Fruit fly (Drosophila melanogaster): Measurements from ENCODE around the gene CG5112.

Gene CG5112

DNA sequence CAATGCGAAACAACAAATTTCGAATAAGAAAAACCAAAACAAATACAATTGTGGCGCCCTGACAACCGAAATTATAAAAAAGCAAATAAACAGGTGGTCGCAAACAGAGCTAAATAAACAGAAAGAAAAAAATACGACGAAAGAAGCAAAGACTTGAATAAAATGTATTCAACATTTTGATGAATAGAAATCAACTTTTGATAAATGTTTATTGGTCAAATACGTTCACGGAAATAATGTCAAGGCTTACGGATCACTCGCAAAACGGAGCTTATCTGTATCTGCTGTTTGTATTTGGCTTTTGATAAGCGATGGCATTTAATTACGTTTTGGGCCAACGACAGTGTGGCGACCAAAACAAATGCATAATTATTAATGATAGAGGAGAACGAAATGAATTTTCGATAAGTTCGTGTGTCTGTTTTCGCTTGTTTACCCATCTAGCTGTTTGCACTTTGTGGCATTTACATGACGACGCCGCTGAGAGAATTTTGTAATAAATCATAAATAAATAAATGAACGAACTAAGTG, 38.0 kb upstream of the CG5112 start (continued):
- TF ChIP-seq Awh (GFP tag; IDR thresholded peaks at IDR 0.05) = peak; percentile 60; the same call in 1 of the 2 replicates
- peak; percentile 33 for TF ChIP-seq CG2120 (GFP tag; optimal IDR thresholded peaks at IDR 0.05)
- peak in 1 of 2 experiments; percentile 34 for TF ChIP-seq insv (GFP tag; optimal IDR thresholded peaks at IDR 0.05)
- peak; percentile 11 for TF ChIP-seq Hey (tag; optimal IDR thresholded peaks at IDR 0.05)
- peak; percentile 32 for TF ChIP-seq Blimp-1 (GFP tag; optimal IDR thresholded peaks at IDR 0.05)
- TF ChIP-seq CG12071 (GFP tag; optimal IDR thresholded peaks at IDR 0.05) = peak; percentile 46
- TF ChIP-seq Kr (GFP tag; optimal IDR thresholded peaks at IDR 0.05) = peak; percentile 57
- TF ChIP-seq CoRest (tag; optimal IDR thresholded peaks at IDR 0.05) = peak; percentile 61
- TF ChIP-seq danr (GFP tag; IDR thresholded peaks at IDR 0.05) = no peak
- peak; percentile 58 for TF ChIP-seq CG2875 (GFP tag; optimal IDR thresholded peaks at IDR 0.05)
- no peak for TF ChIP-seq ewg (GFP tag; optimal IDR thresholded peaks at IDR 0.05)
- TF ChIP-seq CG9817 (tag; optimal IDR thresholded peaks at IDR 0.05) = peak; percentile 19
- TF ChIP-seq trem (tag; optimal IDR thresholded peaks at IDR 0.05) = no peak
- peak; percentile 47 for TF ChIP-seq CG15479 (GFP tag; optimal IDR thresholded peaks at IDR 0.05)
- no peak for TF ChIP-seq CG17186 (GFP tag; optimal IDR thresholded peaks at IDR 0.05)
- TF ChIP-seq salm (tag; optimal IDR thresholded peaks at IDR 0.05) = peak; percentile 65
- TF ChIP-seq Oli (tag; optimal IDR thresholded peaks at IDR 0.05) = peak; percentile 18
- TF ChIP-seq CG12236 (GFP tag; optimal IDR thresholded peaks at IDR 0.05) = peak; percentile 47
- TF ChIP-seq CG15011 (GFP tag; optimal IDR thresholded peaks at IDR 0.05) = peak; percentile 79
- peak in 1 of 2 experiments; percentile 71 for TF ChIP-seq Eip74EF (GFP tag; optimal IDR thresholded peaks at IDR 0.05)
- peak; percentile 69 for TF ChIP-seq CG10147 (GFP tag; optimal IDR thresholded peaks at IDR 0.05)
- TF ChIP-seq PHDP (tag; optimal IDR thresholded peaks at IDR 0.05) = peak; percentile 77
- TF ChIP-seq CG1529 (GFP tag; optimal IDR thresholded peaks at IDR 0.05) = peak; percentile 26
- peak; percentile 68 for TF ChIP-seq dmrt11E (tag; optimal IDR thresholded peaks at IDR 0.05)
- no peak for TF ChIP-seq CG17328 (GFP tag; IDR thresholded peaks at IDR 0.05)
- peak; percentile 13; the same call in 1 of the 2 replicates for TF ChIP-seq CG11085 (GFP tag; IDR thresholded peaks at IDR 0.05)
- TF ChIP-seq CG8290 (GFP tag; optimal IDR thresholded peaks at IDR 0.05) = no peak
- TF ChIP-seq CG8290 (tag; optimal IDR thresholded peaks at IDR 0.05) = peak; percentile 36 to 54
- peak; percentile 54 for TF ChIP-seq B-H2 (GFP tag; optimal IDR thresholded peaks at IDR 0.05)
- peak; percentile 78 for TF ChIP-seq BtbVII (GFP tag; optimal IDR thresholded peaks at IDR 0.05)
- no peak for TF ChIP-seq Fer2 (tag; optimal IDR thresholded peaks at IDR 0.05)
- TF ChIP-seq CG3726 (GFP tag; IDR thresholded peaks at IDR 0.05) = no peak
- peak; percentile 42 for TF ChIP-seq Fer3 (tag; optimal IDR thresholded peaks at IDR 0.05)
- TF ChIP-seq CG4328 (GFP tag; optimal IDR thresholded peaks at IDR 0.05) = peak; percentile 1
- TF ChIP-seq gfzf (GFP tag; optimal IDR thresholded peaks at IDR 0.05) = no peak
- no peak for TF ChIP-seq Dip2 (GFP tag; IDR thresholded peaks at IDR 0.05)
- peak; percentile 81 for TF ChIP-seq Asciz (GFP tag; optimal IDR thresholded peaks at IDR 0.05)
- TF ChIP-seq CG1602 (GFP tag; optimal IDR thresholded peaks at IDR 0.05) = peak; percentile 16
- TF ChIP-seq ssp (GFP tag; IDR thresholded peaks at IDR 0.05) = no peak
- TF ChIP-seq CG31365 (tag; optimal IDR thresholded peaks at IDR 0.05) = no peak
- TF ChIP-seq Jarid2 (GFP tag; optimal IDR thresholded peaks at IDR 0.05) = peak; percentile 1
- TF ChIP-seq Trl (optimal IDR thresholded peaks at IDR 0.05) = no peak
- peak; percentile 19 for TF ChIP-seq Trl (GFP tag; optimal IDR thresholded peaks at IDR 0.05)
- TF ChIP-seq CG33557 (GFP tag; optimal IDR thresholded peaks at IDR 0.05) = peak; percentile 83
- peak; percentile 63 for TF ChIP-seq Hmr (GFP tag; optimal IDR thresholded peaks at IDR 0.05)
- TF ChIP-seq exex (tag; optimal IDR thresholded peaks at IDR 0.05) = peak; percentile 57
- no peak for TF ChIP-seq rib (GFP tag; IDR thresholded peaks at IDR 0.05)
- TF ChIP-seq dmrt99B (tag; optimal IDR thresholded peaks at IDR 0.05) = peak; percentile 62
- TF ChIP-seq Mes4 (GFP tag; optimal IDR thresholded peaks at IDR 0.05) = peak; percentile 47
- peak; percentile 28 for TF ChIP-seq CG1233 (GFP tag; optimal IDR thresholded peaks at IDR 0.05)
